Fruit fly (Drosophila melanogaster) whole organism: ENCODE measurements around the gene Btk.

Experiments
- CG8478 ChIP-seq: fragments of >200 bp; optimal IDR thresholded peaks from 2 replicates; lab custom pipeline; 2018; ENCODE audit warnings: inconsistent platforms
- EcR ChIP-seq, 2 experiments: fragments of >200 bp; optimal IDR thresholded peaks; 2 replicates each; lab custom pipeline; 2017; ENCODE audit warnings: missing biosample characterization in 2 of 2, missing genetic modification characterization in 2 of 2, missing genetic modification reagents in 2 of 2
- pan ChIP-seq: fragments of >200 bp; optimal IDR thresholded peaks from 2 replicates; lab custom pipeline; 2017
- psq ChIP-seq: fragments of >200 bp; optimal IDR thresholded peaks from 2 replicates; lab custom pipeline; 2017
- usp ChIP-seq: fragments of >200 bp; optimal IDR thresholded peaks from 2 replicates; lab custom pipeline; 2017; ENCODE audit warnings: missing biosample characterization, missing genetic modification characterization, mixed read lengths

DNA sequence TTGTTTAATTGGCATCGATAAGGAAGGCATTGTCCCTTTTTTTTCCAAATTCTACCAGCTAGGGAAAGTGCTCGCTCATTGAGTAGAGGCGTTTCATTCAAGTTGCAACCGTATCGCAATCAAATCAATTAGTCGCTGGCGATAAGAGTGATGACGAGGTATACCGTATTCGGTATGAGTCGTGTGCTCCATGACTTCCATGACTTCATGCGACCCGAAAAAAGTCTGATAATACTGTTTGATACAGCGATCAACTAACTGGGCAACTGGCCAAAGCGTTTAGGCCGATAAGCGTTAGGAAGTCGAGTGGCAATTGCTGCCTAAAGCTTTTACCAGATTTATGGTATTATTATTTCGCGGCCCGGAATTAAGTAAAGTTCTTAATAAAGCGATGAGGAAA is 43.7 kb upstream of the Btk start:
- no peak for TF ChIP-seq pan (lab: Kevin White, UChicago)
- no peak for TF ChIP-seq psq (lab: Kevin White, UChicago)
- no peak for TF ChIP-seq usp (GFP tag; lab: Kevin White, UChicago)
- TF ChIP-seq EcR (GFP tag; optimal IDR thresholded peaks at IDR 0.05; lab: Kevin White, UChicago), result no peak
- no peak for TF ChIP-seq CG8478
